Fruit fly (Drosophila melanogaster) whole organism, embryonic: ENCODE measurements around the gene ZnT63C.

Experiments used
- Antp ChIP-seq: fragments of 200-800 bp; sonication (Bioruptor generic); optimal IDR thresholded peaks from 3 replicates; lab custom pipeline; 2016; ENCODE audit warnings: missing biosample characterization, missing genetic modification characterization
- Atf3 ChIP-seq: fragments of 200-800 bp; sonication (Bioruptor generic); optimal IDR thresholded peaks from 3 replicates; lab custom pipeline; 2016; ENCODE audit warnings: missing biosample characterization, missing genetic modification characterization
- Awh ChIP-seq: fragments of 200-800 bp; sonication (Bioruptor generic); IDR thresholded peaks from 2 replicates; pipeline ENCODE4, ENCODE4 v1.3.6; 2022; ENCODE audit warnings: missing biosample characterization, missing genetic modification characterization
- CG10431 ChIP-seq: fragments of 200-800 bp; sonication (Bioruptor generic); optimal IDR thresholded peaks from 3 replicates; lab custom pipeline; 2018; ENCODE audit warnings: missing biosample characterization, mild to moderate bottlenecking, missing genetic modification characterization
- CG11456 ChIP-seq: fragments of 200-800 bp; sonication (Bioruptor generic); IDR thresholded peaks from 3 replicates; pipeline ENCODE4 v1.3.6; 2022; ENCODE audit warnings: missing biosample characterization, missing genetic modification characterization
- CG11504 ChIP-seq: fragments of 200-800 bp; sonication (Bioruptor generic); optimal IDR thresholded peaks from 3 replicates; lab custom pipeline; 2019; ENCODE audit warnings: missing biosample characterization, mild to moderate bottlenecking, missing genetic modification characterization, moderate library complexity
- CG11695 ChIP-seq: fragments of 200-800 bp; sonication (Bioruptor generic); IDR thresholded peaks from 3 replicates; pipeline ENCODE4 v1.3.6; 2022; ENCODE audit warnings: missing biosample characterization, missing genetic modification characterization
- CG13624 ChIP-seq: fragments of 200-800 bp; sonication (Bioruptor generic); optimal IDR thresholded peaks from 2 replicates; lab custom pipeline; 2016; ENCODE audit warnings: missing biosample characterization, missing genetic modification characterization
- CG1602 ChIP-seq: fragments of 200-800 bp; sonication (Bioruptor generic); optimal IDR thresholded peaks from 3 replicates; lab custom pipeline; 2016; ENCODE audit warnings: missing biosample characterization, missing genetic modification characterization
- CG16779 ChIP-seq: fragments of 200-800 bp; sonication (Bioruptor generic); IDR thresholded peaks from 2 replicates; pipeline ENCODE4 v1.3.6; 2022; ENCODE audit warnings: missing biosample characterization, missing genetic modification characterization
- CG17328 ChIP-seq: fragments of 200-800 bp; sonication (Bioruptor generic); IDR thresholded peaks from 2 replicates; pipeline ENCODE4 v1.3.6; 2022; ENCODE audit warnings: missing biosample characterization, missing genetic modification characterization
- CG2712 ChIP-seq: fragments of 200-800 bp; optimal IDR thresholded peaks from 3 replicates; lab custom pipeline; 2019; ENCODE audit warnings: missing biosample characterization, mild to moderate bottlenecking, missing genetic modification characterization, moderate library complexity
- CG2875 ChIP-seq: fragments of 200-800 bp; sonication (Bioruptor generic); optimal IDR thresholded peaks from 2 replicates; lab custom pipeline; 2017; ENCODE audit warnings: missing biosample characterization, mild to moderate bottlenecking, missing genetic modification characterization, missing genetic modification reagents
- CG30431 ChIP-seq: fragments of 200-800 bp; sonication (Bioruptor generic); optimal IDR thresholded peaks from 2 replicates; lab custom pipeline; 2017; ENCODE audit warnings: missing biosample characterization, missing genetic modification characterization
- CG3838 ChIP-seq: fragments of 200-800 bp; sonication (Bioruptor generic); optimal IDR thresholded peaks from 3 replicates; lab custom pipeline; 2016; ENCODE audit warnings: missing biosample characterization, missing genetic modification characterization
- CG3995 ChIP-seq: fragments of 200-800 bp; sonication (Bioruptor generic); optimal IDR thresholded peaks from 3 replicates; lab custom pipeline; 2016; ENCODE audit warnings: missing biosample characterization, missing genetic modification characterization
- CG6813 ChIP-seq: fragments of 200-800 bp; sonication (Bioruptor generic); optimal IDR thresholded peaks from 2 replicates; lab custom pipeline; 2017; ENCODE audit warnings: missing biosample characterization, missing genetic modification characterization, mild to moderate bottlenecking, moderate library complexity, missing genetic modification reagents
- CG7357 ChIP-seq: fragments of 200-800 bp; sonication (Bioruptor generic); IDR thresholded peaks from 3 replicates; pipeline ENCODE4 v1.3.6; 2022; ENCODE audit warnings: missing biosample characterization, missing genetic modification characterization
- CG8388 ChIP-seq: fragments of 200-800 bp; sonication (Bioruptor generic); optimal IDR thresholded peaks from 2 replicates; lab custom pipeline; 2019; ENCODE audit warnings: missing biosample characterization, mild to moderate bottlenecking, missing genetic modification characterization, moderate library complexity
- Camta ChIP-seq: fragments of 200-800 bp; sonication (Bioruptor generic); optimal IDR thresholded peaks from 2 replicates; lab custom pipeline; 2016; ENCODE audit warnings: missing biosample characterization, missing genetic modification characterization
- D ChIP-seq, 2 experiments: fragments of 200-800 bp in 1 of 2; fragments of >200 bp in 1 of 2; sonication (Bioruptor generic) in 1 of 2; optimal IDR thresholded peaks; 2 replicates in 1 of 2; 3 replicates in 1 of 2; lab custom pipeline; 2017; ENCODE audit warnings: mild to moderate bottlenecking in 1 of 2, missing biosample characterization in 1 of 2, missing genetic modification characterization in 1 of 2, missing genetic modification reagents in 1 of 2
- D19A ChIP-seq: fragments of 200-800 bp; optimal IDR thresholded peaks from 3 replicates; lab custom pipeline; 2019; ENCODE audit warnings: missing biosample characterization, mild to moderate bottlenecking, missing genetic modification characterization, moderate library complexity
- Dref ChIP-seq: fragments of 200-800 bp; sonication (Bioruptor generic); IDR thresholded peaks from 2 replicates; pipeline ENCODE4 v1.3.6; 2022; ENCODE audit warnings: missing biosample characterization, missing genetic modification characterization
- Eip74EF ChIP-seq, 2 experiments: fragments of 200-800 bp in 1 of 2; fragments of >200 bp in 1 of 2; sonication (Bioruptor generic) in 1 of 2; optimal IDR thresholded peaks; 2 replicates each; lab custom pipeline; 2017 to 2019; ENCODE audit warnings: missing biosample characterization in 2 of 2, missing genetic modification characterization in 2 of 2, mild to moderate bottlenecking in 1 of 2, moderate library complexity in 1 of 2
- Ets97D ChIP-seq: fragments of 200-800 bp; sonication (Bioruptor generic); optimal IDR thresholded peaks from 3 replicates; lab custom pipeline; 2016; ENCODE audit warnings: missing biosample characterization, missing genetic modification characterization
- HLH4C ChIP-seq: fragments of 200-800 bp; sonication (Bioruptor generic); IDR thresholded peaks from 3 replicates; pipeline ENCODE4 v1.3.6; 2022; ENCODE audit warnings: missing biosample characterization, missing genetic modification characterization; ENCODE audit not compliant: partially characterized antibody
- Hand ChIP-seq: fragments of 200-800 bp; sonication (Bioruptor generic); optimal IDR thresholded peaks from 2 replicates; lab custom pipeline; 2017; ENCODE audit warnings: mild to moderate bottlenecking, missing biosample characterization, missing genetic modification reagents, missing genetic modification characterization
- HmgD ChIP-seq: fragments of 200-800 bp; sonication (Bioruptor generic); optimal IDR thresholded peaks from 3 replicates; lab custom pipeline; 2016; ENCODE audit warnings: missing biosample characterization, missing genetic modification characterization
- Lim3 ChIP-seq: fragments of 200-800 bp; sonication (Bioruptor generic); IDR thresholded peaks from 2 replicates; pipeline ENCODE4 v1.3.6; 2022; ENCODE audit warnings: missing biosample characterization, missing genetic modification characterization
- Max ChIP-seq: fragments of 200-800 bp; sonication (Bioruptor generic); optimal IDR thresholded peaks from 2 replicates; lab custom pipeline; 2016; ENCODE audit warnings: missing biosample characterization, mild to moderate bottlenecking, missing genetic modification characterization
- Neu2 ChIP-seq: fragments of 200-800 bp; sonication (Bioruptor generic); optimal IDR thresholded peaks from 3 replicates; lab custom pipeline; 2016; ENCODE audit warnings: missing biosample characterization, missing genetic modification characterization, borderline replicate concordance
- Oli ChIP-seq: fragments of 200-800 bp; sonication (Bioruptor generic); optimal IDR thresholded peaks from 2 replicates; lab custom pipeline; 2018; ENCODE audit warnings: missing biosample characterization, mild to moderate bottlenecking, missing genetic modification characterization, moderate library complexity
- bbx ChIP-seq: fragments of 200-800 bp; sonication (Bioruptor generic); IDR thresholded peaks from 2 replicates; pipeline ENCODE4 v1.3.6; 2022; ENCODE audit warnings: missing biosample characterization, missing genetic modification characterization; ENCODE audit not compliant: partially characterized antibody
- bowl ChIP-seq: fragments of 200-800 bp; sonication (Bioruptor generic); IDR thresholded peaks from 2 replicates; pipeline ENCODE4 v1.3.6; 2022; ENCODE audit warnings: missing biosample characterization, missing genetic modification characterization
- chm ChIP-seq: fragments of 200-800 bp; sonication (Bioruptor generic); IDR thresholded peaks from 2 replicates; pipeline ENCODE4 v1.3.6; 2022; ENCODE audit warnings: missing biosample characterization, missing genetic modification characterization
- crol ChIP-seq: fragments of 200-800 bp; sonication (Bioruptor generic); IDR thresholded peaks from 2 replicates; pipeline ENCODE4 v1.3.6; 2022; ENCODE audit warnings: missing biosample characterization, missing genetic modification characterization
- dati ChIP-seq: fragments of 200-800 bp; sonication (Bioruptor generic); IDR thresholded peaks from 2 replicates; pipeline ENCODE4 v1.3.6; 2022; ENCODE audit warnings: missing biosample characterization, missing genetic modification characterization
- fru ChIP-seq: fragments of >200 bp; optimal IDR thresholded peaks from 2 replicates; lab custom pipeline; 2017
- gro ChIP-seq: fragments of 200-800 bp; sonication (Bioruptor generic); optimal IDR thresholded peaks from 2 replicates; lab custom pipeline; 2016; ENCODE audit warnings: missing biosample characterization, missing genetic modification characterization
- jigr1 ChIP-seq: fragments of 200-800 bp; sonication (Bioruptor generic); IDR thresholded peaks from 3 replicates; pipeline ENCODE4 v1.3.6; 2022; ENCODE audit warnings: missing biosample characterization, missing genetic modification characterization
- odd ChIP-seq: fragments of 200-800 bp; sonication (Bioruptor generic); optimal IDR thresholded peaks from 2 replicates; lab custom pipeline; 2017; ENCODE audit warnings: missing biosample characterization, mild to moderate bottlenecking, missing genetic modification characterization
- onecut ChIP-seq: fragments of 200-800 bp; sonication (Bioruptor generic); IDR thresholded peaks from 2 replicates; pipeline ENCODE4 v1.3.6; 2022; ENCODE audit warnings: missing biosample characterization, missing genetic modification characterization
- org-1 ChIP-seq: fragments of 200-800 bp; sonication (Bioruptor generic); optimal IDR thresholded peaks from 2 replicates; lab custom pipeline; 2017; ENCODE audit warnings: missing biosample characterization, missing genetic modification characterization
- pfk ChIP-seq: fragments of 200-800 bp; sonication (Bioruptor generic); optimal IDR thresholded peaks from 2 replicates; lab custom pipeline; 2018; ENCODE audit warnings: missing biosample characterization, mild to moderate bottlenecking, missing genetic modification characterization, moderate library complexity
- phol ChIP-seq: fragments of 200-800 bp; sonication (Bioruptor generic); optimal IDR thresholded peaks from 3 replicates; lab custom pipeline; 2018; ENCODE audit warnings: missing biosample characterization, mild to moderate bottlenecking, missing genetic modification characterization, moderate library complexity
- pnt ChIP-seq: fragments of 200-800 bp; sonication (Bioruptor generic); optimal IDR thresholded peaks from 3 replicates; lab custom pipeline; 2016; ENCODE audit warnings: missing biosample characterization, missing genetic modification characterization
- schlank ChIP-seq: fragments of 200-800 bp; sonication (Bioruptor generic); optimal IDR thresholded peaks from 2 replicates; lab custom pipeline; 2018; ENCODE audit warnings: missing biosample characterization, mild to moderate bottlenecking, missing genetic modification characterization
- sens ChIP-seq: fragments of 200-800 bp; sonication (Bioruptor generic); peaks from one replicate; lab custom pipeline; 2016; ENCODE audit warnings: missing biosample characterization, missing genetic modification characterization
- slbo ChIP-seq: fragments of 200-800 bp; sonication (Bioruptor generic); IDR thresholded peaks from 2 replicates; pipeline ENCODE4 v1.3.6; 2022; ENCODE audit warnings: missing biosample characterization, missing genetic modification characterization
- tio ChIP-seq: fragments of 200-800 bp; sonication (Bioruptor generic); optimal IDR thresholded peaks from 2 replicates; lab custom pipeline; 2017; ENCODE audit warnings: missing biosample characterization, missing genetic modification characterization, inconsistent platforms
- toy ChIP-seq: fragments of 200-800 bp; sonication (Bioruptor generic); IDR thresholded peaks from 2 replicates; pipeline ENCODE4 v1.3.6; 2022; ENCODE audit warnings: missing biosample characterization, missing genetic modification characterization

ZnT63C gene

dm6 chr3L:3319223-3319643, 15.7 kb downstream of the ZnT63C start, which contains the start of the genes PIG-C, CG12016 and Dpm2 (continued):
- TF ChIP-seq onecut (GFP tag; lab: Robert Waterston, UW) (0 out of 2 replicates have a peak, but pooled peaks have one; percentile 7), CG8388 (peak; percentile 30), Antp (GFP tag; lab: Kevin White, UChicago) (peak; percentile 71), dati (no peak), CG2875 (GFP tag; lab: Kevin White, UChicago) (no peak), HmgD (GFP tag; lab: Kevin White, UChicago) (peak; percentile 74), bbx (GFP tag; lab: Robert Waterston, UW) (peak; percentile 95), fru (lab: Kevin White, UChicago) (no peak), Max (GFP tag; lab: Kevin White, UChicago) (peak; percentile 66), CG3995 (GFP tag; lab: Kevin White, UChicago) (peak; percentile 94), CG1602 (GFP tag; lab: Kevin White, UChicago) (peak; percentile 59), CG7357 (GFP tag; lab: Robert Waterston, UW) (peak; percentile 54; the same call in 1 of the 3 replicates), Hand (GFP tag; lab: Kevin White, UChicago) (no peak), HLH4C (peak; percentile 95), CG11695 (no peak), chm (no peak), Awh (no peak), CG11504 (tag; lab: Kevin White, UChicago) (no peak), Ets97D (GFP tag; lab: Kevin White, UChicago) (peak; percentile 77), schlank (tag; lab: Kevin White, UChicago) (peak; percentile 17), CG17328 (GFP tag; lab: Robert Waterston, UW) (0 out of 2 replicates have a peak, but pooled peaks have one; percentile 28), Lim3 (GFP tag; lab: Robert Waterston, UW) (no peak), CG11456 (GFP tag; lab: Robert Waterston, UW) (peak; percentile 76; the same call in 2 of the 3 replicates), D19A (tag; lab: Kevin White, UChicago) (peak; percentile 18), gro (GFP tag; lab: Kevin White, UChicago) (peak; percentile 83), CG30431 (GFP tag; lab: Kevin White, UChicago) (peak; percentile 19), pfk (GFP tag; lab: Kevin White, UChicago) (no peak), Eip74EF (GFP tag; optimal IDR thresholded peaks at IDR 0.05; lab: Kevin White, UChicago) (no peak), Neu2 (GFP tag; lab: Kevin White, UChicago) (no peak), phol (tag; lab: Kevin White, UChicago) (peak; percentile 80), CG10431 (GFP tag; lab: Kevin White, UChicago) (no peak), Camta (GFP tag; lab: Kevin White, UChicago) (peak; percentile 54), Atf3 (GFP tag; lab: Kevin White, UChicago) (peak; percentile 45), tio (GFP tag; lab: Kevin White, UChicago) (no peak), crol (GFP tag; lab: Robert Waterston, UW) (no peak), odd (GFP tag; lab: Kevin White, UChicago) (no peak), pnt (GFP tag; lab: Kevin White, UChicago) (peak; percentile 52), D (optimal IDR thresholded peaks at IDR 0.05; lab: Kevin White, UChicago) (no peak), D (GFP tag; optimal IDR thresholded peaks at IDR 0.05; lab: Kevin White, UChicago) (peak; percentile 39), CG2712 (peak; percentile 81), org-1 (GFP tag; lab: Kevin White, UChicago) (no peak), sens (GFP tag; lab: Kevin White, UChicago) (peak; percentile 92), slbo (GFP tag; lab: Robert Waterston, UW) (peak; percentile 81), bowl (GFP tag; lab: Robert Waterston, UW) (no peak), CG13624 (GFP tag; lab: Kevin White, UChicago) (peak; percentile 82), CG16779 (GFP tag; lab: Robert Waterston, UW) (no peak), Oli (peak; percentile 28), CG3838 (GFP tag; lab: Kevin White, UChicago) (peak; percentile 27), toy (GFP tag; lab: Robert Waterston, UW) (no peak), CG6813 (GFP tag; lab: Kevin White, UChicago) (no peak), jigr1 (GFP tag; lab: Robert Waterston, UW) (no peak), Dref (GFP tag; lab: Robert Waterston, UW) (peak; percentile 90)
